Worm (Caenorhabditis elegans): Measurements from ENCODE around the gene Y38F1A.7.

The Y38F1A.7 gene

DNA sequence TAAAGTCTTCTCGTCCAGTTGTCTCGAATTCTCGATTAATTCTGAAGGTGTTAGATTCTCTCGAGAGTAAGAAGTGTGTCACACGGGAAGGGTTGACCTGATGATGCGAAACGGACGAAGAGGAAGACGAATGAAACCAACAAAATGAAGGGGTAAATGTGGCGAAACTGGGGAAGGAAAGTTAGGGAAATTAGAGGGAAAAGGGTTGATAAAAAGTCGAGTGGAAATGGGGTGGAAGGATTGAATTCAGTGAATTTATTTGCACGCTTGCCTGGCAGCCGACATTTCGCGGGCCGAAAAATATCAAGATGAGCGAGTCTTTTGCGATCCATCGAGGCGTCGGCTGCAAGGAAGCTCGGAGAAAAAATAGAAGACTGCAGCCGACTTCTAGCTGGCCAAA is 49.4 kb downstream of the Y38F1A.7 start, which contains the start of gene F58G1.7:
Gene F58G1.7, minus strand, starts transcription at position 101 of the 400 bp plus-strand sequence.
- no peak for TF ChIP-seq mdl-1 (tag; optimal IDR thresholded peaks at IDR 0.05)
- TF ChIP-seq nhr-129 (tag; optimal IDR thresholded peaks at IDR 0.05): no peak
- no peak for TF ChIP-seq gmeb-1 (tag; optimal IDR thresholded peaks at IDR 0.05)
- TF ChIP-seq nhr-23 (tag; optimal IDR thresholded peaks at IDR 0.05): no peak
- no peak for TF ChIP-seq mbf-1 (tag; optimal IDR thresholded peaks at IDR 0.05)
- TF ChIP-seq crh-2 (tag; optimal IDR thresholded peaks at IDR 0.05): no peak
- no peak for TF ChIP-seq ceh-82 (tag; optimal IDR thresholded peaks at IDR 0.05)
- TF ChIP-seq sem-4 (tag; optimal IDR thresholded peaks at IDR 0.05): no peak
- TF ChIP-seq lin-13 (GFP tag; optimal IDR thresholded peaks at IDR 0.05): no peak
- no peak for TF ChIP-seq peb-1 (tag; optimal IDR thresholded peaks at IDR 0.05)
- TF ChIP-seq alr-1 (tag; optimal IDR thresholded peaks at IDR 0.05): no peak
- no peak for TF ChIP-seq zag-1 (tag; optimal IDR thresholded peaks at IDR 0.05)

Data from whole organism, L2 larva.